Worm (Caenorhabditis elegans): ENCODE data around the gene scl-11.

Gene scl-11

DNA sequence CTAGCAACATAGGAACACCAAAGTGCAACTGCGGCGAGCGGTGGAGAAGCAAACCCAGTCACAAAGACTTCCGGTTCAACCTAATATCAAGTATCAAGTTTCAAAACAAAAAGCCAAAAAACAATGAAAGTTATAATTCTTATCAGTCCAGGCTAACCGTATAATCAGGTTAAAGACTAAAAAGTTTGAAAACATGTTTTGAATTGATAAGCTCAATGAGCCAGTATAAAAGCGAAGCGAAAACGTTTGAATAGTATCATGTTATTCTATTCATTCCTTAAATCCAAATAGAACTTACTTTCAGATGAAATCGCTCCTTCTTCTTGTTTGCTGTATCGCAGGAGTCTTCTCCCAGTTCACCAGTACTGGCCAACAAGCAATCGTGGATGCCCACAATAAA, at the start of gene scl-11:
Gene scl-11, plus strand, starts transcription at position 301 of the 400 bp plus-strand sequence.
- TF ChIP-seq unc-86 (tag; optimal IDR thresholded peaks at IDR 0.05) (no peak), fos-1 (tag; optimal IDR thresholded peaks at IDR 0.05) (no peak), jun-1 (tag; optimal IDR thresholded peaks at IDR 0.05) (no peak), ceh-88 (GFP tag; IDR thresholded peaks at IDR 0.05) (no peak), ces-1 (GFP tag; optimal IDR thresholded peaks at IDR 0.05) (no peak), ceh-90 (tag; optimal IDR thresholded peaks at IDR 0.05) (no peak), nhr-12 (tag; optimal IDR thresholded peaks at IDR 0.05) (no peak), ets-5 (GFP tag; IDR thresholded peaks at IDR 0.05) (no peak), egl-27 (tag; optimal IDR thresholded peaks at IDR 0.05) (no peak), hpl-2 (GFP tag; optimal IDR thresholded peaks at IDR 0.05) (no peak), nhr-76 (tag; optimal IDR thresholded peaks at IDR 0.05) (no peak), blmp-1 (tag; optimal IDR thresholded peaks at IDR 0.05) (no peak), skn-1 (tag; optimal IDR thresholded peaks at IDR 0.05) (no peak), sup-37 (GFP tag; optimal IDR thresholded peaks at IDR 0.05) (no peak), fkh-10 (GFP tag; optimal IDR thresholded peaks at IDR 0.05) (no peak), xbp-1 (tag; optimal IDR thresholded peaks at IDR 0.05) (no peak)

- no peak for TF ChIP-seq efl-1 (optimal IDR thresholded peaks at IDR 0.05)
- peak in 1 of 2 experiments; percentile 86 for TF ChIP-seq efl-1 (GFP tag; optimal IDR thresholded peaks at IDR 0.05 in 1 of 2)
- TF ChIP-seq Y116A8C.19 (tag; optimal IDR thresholded peaks at IDR 0.05; ENCODE audit: borderline replicate concordance) = no peak
- peak; percentile 13 for TF ChIP-seq lin-14 (GFP tag; optimal IDR thresholded peaks at IDR 0.05)
- TF ChIP-seq elt-2 (tag; optimal IDR thresholded peaks at IDR 0.05) = peak; percentile 89
Measured at ce11 chrIV:13008405-13009208, 42.6 kb upstream of the scl-11 start, which contains the start of gene mbk-2. mbk-2 (plus strand) TSS chrIV:13009158.

- TF ChIP-seq nhr-85 (tag) (peak; percentile 22), ztf-11 (tag; optimal IDR thresholded peaks at IDR 0.05) (no peak), fkh-4 (tag; optimal IDR thresholded peaks at IDR 0.05; ENCODE audit: borderline replicate concordance) (peak; percentile 65), dsc-1 (tag; optimal IDR thresholded peaks at IDR 0.05) (peak; percentile 81), fkh-10 (GFP tag; optimal IDR thresholded peaks at IDR 0.05) (no peak), C34B4.2 (tag; optimal IDR thresholded peaks at IDR 0.05) (no peak), fkh-8 (tag; optimal IDR thresholded peaks at IDR 0.05) (no peak), lir-3 (tag; optimal IDR thresholded peaks at IDR 0.05; ENCODE audit: poor library complexity) (no peak), ceh-82 (tag; optimal IDR thresholded peaks at IDR 0.05) (no peak), isw-1 (GFP tag; IDR thresholded peaks at IDR 0.05) (no peak), nhr-77 (tag; optimal IDR thresholded peaks at IDR 0.05) (no peak), snpc-4 (tag; optimal IDR thresholded peaks at IDR 0.05) (no peak), nhr-71 (tag; optimal IDR thresholded peaks at IDR 0.05) (no peak)
Measured at ce11 chrIV:13009507-13009906, 41.7 kb upstream of the scl-11 start.

- no peak for TF ChIP-seq isw-1 (GFP tag; IDR thresholded peaks at IDR 0.05)
- peak; percentile 5 for TF ChIP-seq nhr-71 (tag; optimal IDR thresholded peaks at IDR 0.05)
- TF ChIP-seq nhr-19 (GFP tag; conservative IDR thresholded peaks at IDR 0.05) = no peak
- no peak for TF ChIP-seq ztf-4 (tag; optimal IDR thresholded peaks at IDR 0.05)
- no peak for TF ChIP-seq nhr-11 (tag; optimal IDR thresholded peaks at IDR 0.05)
- no peak for TF ChIP-seq unc-30 (tag; optimal IDR thresholded peaks at IDR 0.05)
- no peak for TF ChIP-seq Y116A8C.19 (tag; optimal IDR thresholded peaks at IDR 0.05; ENCODE audit: borderline replicate concordance)
- TF ChIP-seq nhr-12 (tag; optimal IDR thresholded peaks at IDR 0.05) = no peak
- TF ChIP-seq mdl-1 (tag; optimal IDR thresholded peaks at IDR 0.05) = peak in 1 of 2 experiments; percentile 17
- no peak for TF ChIP-seq ces-1 (GFP tag; optimal IDR thresholded peaks at IDR 0.05)
- peak; percentile 75 for TF ChIP-seq nhr-85 (tag)
- no peak for TF ChIP-seq lin-15B (tag; optimal IDR thresholded peaks at IDR 0.05)
- no peak for TF ChIP-seq hlh-4 (tag; optimal IDR thresholded peaks at IDR 0.05)
- TF ChIP-seq snpc-4 (tag; optimal IDR thresholded peaks at IDR 0.05) = no peak
- TF ChIP-seq sox-4 (tag; optimal IDR thresholded peaks at IDR 0.05) = no peak
- no peak for TF ChIP-seq ztf-11 (tag; optimal IDR thresholded peaks at IDR 0.05)
- no peak for TF ChIP-seq dpl-1 (GFP tag; optimal IDR thresholded peaks at IDR 0.05)
- TF ChIP-seq unc-130 (tag; optimal IDR thresholded peaks at IDR 0.05) = no peak
- no peak for TF ChIP-seq ama-1 (optimal IDR thresholded peaks at IDR 0.05)
- TF ChIP-seq lin-13 (GFP tag; optimal IDR thresholded peaks at IDR 0.05) = no peak
- no peak for TF ChIP-seq pax-3 (tag; optimal IDR thresholded peaks at IDR 0.05)
- TF ChIP-seq sptf-1 (tag; optimal IDR thresholded peaks at IDR 0.05) = no peak
- TF ChIP-seq unc-62 (GFP tag; optimal IDR thresholded peaks at IDR 0.05) = no peak
Measured at ce11 chrIV:13013231-13013630, 37.9 kb upstream of the scl-11 start.
